Worm (Caenorhabditis elegans): Measurements from ENCODE around the gene tdp-1.

ce11 chrII:9026348-9026747, 28.7 kb downstream of the tdp-1 start:
- TF ChIP-seq sea-1 (GFP tag; conservative IDR thresholded peaks at IDR 0.05) (no peak), ama-1 (optimal IDR thresholded peaks at IDR 0.05) (no peak), flt-1 (GFP tag; IDR thresholded peaks at IDR 0.05) (no peak), hmg-4 (GFP tag; optimal IDR thresholded peaks at IDR 0.05) (no peak), pes-1 (GFP tag; IDR thresholded peaks at IDR 0.05) (no peak), F13C5.2 (tag; optimal IDR thresholded peaks at IDR 0.05) (no peak), ceh-13 (GFP tag; optimal IDR thresholded peaks at IDR 0.05) (no peak), B0310.2 (tag; optimal IDR thresholded peaks at IDR 0.05) (no peak)

Measured in whole organism, early embryonic.